Worm (Caenorhabditis elegans) whole organism, L4 larva: ENCODE measurements around the gene gcy-3.

Experiments used
- R02D3.7 ChIP-seq: fragments of 150-350 bp; sonication (generic microtip); optimal IDR thresholded peaks from 3 replicates; lab custom pipeline; 2014; ENCODE audit warnings: missing biosample characterization, missing genetic modification characterization
- ceh-20 ChIP-seq: fragments of 200-800 bp; sonication (Bioruptor generic); IDR thresholded peaks from 2 replicates; pipeline ENCODE4 v1.3.6; 2022; ENCODE audit warnings: missing genetic modification reagents, missing genetic modification characterization, missing compliant biosample characterization
- ceh-32 ChIP-seq: sonication (generic microtip); optimal IDR thresholded peaks from 2 replicates; lab custom pipeline; 2016; ENCODE audit warnings: mild to moderate bottlenecking, missing genetic modification characterization, missing compliant biosample characterization; ENCODE audit not compliant: poor library complexity
- cey-2 ChIP-seq: sonication (generic microtip); optimal IDR thresholded peaks from 3 replicates; lab custom pipeline; 2017; ENCODE audit warnings: missing genetic modification characterization, mild to moderate bottlenecking, missing compliant biosample characterization, antibody characterized with exemption, borderline replicate concordance; ENCODE audit not compliant: insufficient read depth
- dmd-6 ChIP-seq: fragments of 200-800 bp; sonication (Bioruptor generic); IDR thresholded peaks from 2 replicates; pipeline ENCODE4 v1.3.6; 2022; ENCODE audit warnings: missing genetic modification reagents, missing genetic modification characterization, missing compliant biosample characterization
- egl-27 ChIP-seq: sonication (generic microtip); optimal IDR thresholded peaks from 3 replicates; lab custom pipeline; 2017; ENCODE audit warnings: missing biosample characterization, missing genetic modification reagents, missing genetic modification characterization
- lin-39 ChIP-seq: fragments of 150-350 bp; optimal IDR thresholded peaks from 2 replicates; lab custom pipeline; 2014; ENCODE audit warnings: missing biosample characterization, missing genetic modification reagents, missing genetic modification characterization
- nhr-41 ChIP-seq: fragments of 200-800 bp; sonication (Bioruptor generic); IDR thresholded peaks from 2 replicates; pipeline ENCODE4 v1.3.6; 2022; ENCODE audit warnings: missing genetic modification reagents, missing genetic modification characterization, missing compliant biosample characterization

DNA sequence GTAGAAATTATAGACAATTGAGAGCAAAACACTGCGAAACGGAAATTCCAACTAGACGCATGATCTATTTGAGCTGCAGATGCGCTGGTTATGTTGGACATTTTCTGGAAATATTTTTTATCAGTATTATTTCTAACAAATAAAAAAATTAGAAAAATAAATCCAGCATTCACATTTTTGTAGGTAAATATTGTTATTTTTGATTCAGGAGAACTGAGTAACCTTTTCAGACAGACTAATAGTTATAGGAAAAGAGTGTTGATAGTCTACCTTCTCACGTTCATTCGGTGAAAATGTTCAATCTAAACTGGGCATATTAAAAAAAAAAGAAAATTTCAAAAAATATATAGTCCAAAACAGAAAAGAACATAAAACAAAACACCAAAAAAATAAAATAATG lies 14.5 kb upstream of the gcy-3 start, which contains the start of gene sra-1:
- TF ChIP-seq lin-39 (tag; lab: Kevin White, UChicago), result no peak
- no peak for TF ChIP-seq nhr-41 (GFP tag; lab: Robert Waterston, UW)
- no peak for TF ChIP-seq egl-27 (tag; lab: Kevin White, UChicago)
- TF ChIP-seq ceh-32, result no peak
- no peak for TF ChIP-seq ceh-20 (GFP tag; lab: Robert Waterston, UW)
- no peak for TF ChIP-seq dmd-6
- TF ChIP-seq R02D3.7, result no peak
- no peak for TF ChIP-seq cey-2
